Worm (Caenorhabditis elegans) whole organism, L2 larva: Measurements from ENCODE around the gene fat-3.

Experiments used
- R02D3.7 ChIP-seq: fragments of 150-350 bp; optimal IDR thresholded peaks from 2 replicates; lab custom pipeline; 2014; ENCODE audit warnings: missing biosample characterization, missing genetic modification characterization
- ZK546.5 ChIP-seq: sonication (generic microtip); optimal IDR thresholded peaks from 2 replicates; lab custom pipeline; 2017; ENCODE audit warnings: missing biosample characterization, missing genetic modification characterization
- aly-2 ChIP-seq: fragments of 150-350 bp; optimal IDR thresholded peaks from 2 replicates; lab custom pipeline; 2014; ENCODE audit warnings: missing biosample characterization, missing genetic modification characterization
- ama-1 ChIP-seq: fragments of 150-350 bp; optimal IDR thresholded peaks from 2 replicates; lab custom pipeline; 2018; ENCODE audit warnings: inconsistent platforms
- blmp-1 ChIP-seq: sonication (generic microtip); optimal IDR thresholded peaks from 2 replicates; lab custom pipeline; 2017; ENCODE audit warnings: missing genetic modification characterization, mild to moderate bottlenecking, missing compliant biosample characterization, antibody characterized with exemption, moderate library complexity; ENCODE audit not compliant: insufficient read depth
- ceh-82 ChIP-seq: fragments of 150-350 bp; optimal IDR thresholded peaks from 2 replicates; lab custom pipeline; 2014; ENCODE audit warnings: missing biosample characterization, missing genetic modification characterization
- dmd-4 ChIP-seq: sonication (generic microtip); optimal IDR thresholded peaks from 2 replicates; lab custom pipeline; 2017; ENCODE audit warnings: missing biosample characterization, missing genetic modification characterization
- elt-1 ChIP-seq: fragments of 150-350 bp; optimal IDR thresholded peaks from 2 replicates; lab custom pipeline; 2014; ENCODE audit warnings: missing biosample characterization, missing genetic modification characterization
- mdl-1 ChIP-seq, 2 experiments: fragments of 150-350 bp in 1 of 2; sonication (generic microtip) in 1 of 2; optimal IDR thresholded peaks; 2 replicates each; lab custom pipeline; 2017; ENCODE audit warnings: missing biosample characterization in 2 of 2, missing genetic modification characterization in 2 of 2
- peb-1 ChIP-seq: fragments of 150-350 bp; optimal IDR thresholded peaks from 2 replicates; lab custom pipeline; 2014; ENCODE audit warnings: missing biosample characterization, missing genetic modification characterization
- unc-39 ChIP-seq: fragments of 150-350 bp; optimal IDR thresholded peaks from 2 replicates; lab custom pipeline; 2014; ENCODE audit warnings: missing biosample characterization, missing genetic modification characterization
- unc-62 ChIP-seq: fragments of 150-350 bp; optimal IDR thresholded peaks from 2 replicates; lab custom pipeline; 2014; ENCODE audit warnings: missing biosample characterization, missing genetic modification reagents, missing genetic modification characterization

DNA sequence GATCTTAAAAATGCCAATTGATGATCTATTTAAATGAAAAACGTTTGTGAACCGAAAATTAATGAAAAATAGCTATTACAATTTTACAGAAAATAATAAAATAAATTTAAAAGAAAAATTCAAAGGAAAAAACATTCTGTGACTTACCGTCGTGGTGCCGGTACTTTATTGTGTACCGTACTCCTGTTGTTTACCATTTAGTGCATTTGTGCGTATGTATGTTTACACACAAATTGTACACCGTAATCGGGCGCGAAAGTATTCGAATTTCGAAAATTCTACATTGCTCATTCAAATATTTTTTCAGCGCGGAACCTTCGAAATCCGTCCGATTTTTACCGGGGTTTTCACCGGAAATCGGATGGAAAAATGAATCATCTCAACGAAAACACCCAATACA, 24.8 kb upstream of the fat-3 start, which contains the start of gene T13F2.6:
- no peak for TF ChIP-seq ZK546.5 (tag; lab: Kevin White, UChicago)
- TF ChIP-seq elt-1 (tag; lab: Kevin White, UChicago), result no peak
- TF ChIP-seq unc-62 (GFP tag; lab: Kevin White, UChicago), result no peak
- TF ChIP-seq peb-1 (tag; lab: Kevin White, UChicago), result no peak
- TF ChIP-seq ama-1, result no peak
- TF ChIP-seq blmp-1 (tag; lab: Kevin White, UChicago), result no peak
- no peak for TF ChIP-seq R02D3.7 (tag; lab: Kevin White, UChicago)
- no peak for TF ChIP-seq dmd-4 (tag; lab: Kevin White, UChicago)
- TF ChIP-seq aly-2 (tag; lab: Kevin White, UChicago), result no peak
- TF ChIP-seq ceh-82 (tag; lab: Kevin White, UChicago), result no peak
- TF ChIP-seq mdl-1 (tag; optimal IDR thresholded peaks at IDR 0.05; lab: Kevin White, UChicago), result no peak
- TF ChIP-seq unc-39 (tag; lab: Kevin White, UChicago), result no peak
